Fruit fly (Drosophila melanogaster): Measurements from ENCODE around the gene CG4325.

The CG4325 gene

dm6 chrX:2043660-2044397 lies at the start of gene CG4325:
Gene CG4325 (minus strand): TSS chrX:2043818.
- TF ChIP-seq grn (GFP tag; optimal IDR thresholded peaks at IDR 0.05), result peak; percentile 2
- TF ChIP-seq CG2875 (GFP tag; optimal IDR thresholded peaks at IDR 0.05), result no peak
- no peak for TF ChIP-seq CG34376 (GFP tag; optimal IDR thresholded peaks at IDR 0.05)
- TF ChIP-seq crol (GFP tag; IDR thresholded peaks at IDR 0.05), result peak; percentile 70
- no peak for TF ChIP-seq CG4730 (GFP tag; IDR thresholded peaks at IDR 0.05)
- peak; percentile 19 for TF ChIP-seq Deaf1 (tag; optimal IDR thresholded peaks at IDR 0.05)

DNA sequence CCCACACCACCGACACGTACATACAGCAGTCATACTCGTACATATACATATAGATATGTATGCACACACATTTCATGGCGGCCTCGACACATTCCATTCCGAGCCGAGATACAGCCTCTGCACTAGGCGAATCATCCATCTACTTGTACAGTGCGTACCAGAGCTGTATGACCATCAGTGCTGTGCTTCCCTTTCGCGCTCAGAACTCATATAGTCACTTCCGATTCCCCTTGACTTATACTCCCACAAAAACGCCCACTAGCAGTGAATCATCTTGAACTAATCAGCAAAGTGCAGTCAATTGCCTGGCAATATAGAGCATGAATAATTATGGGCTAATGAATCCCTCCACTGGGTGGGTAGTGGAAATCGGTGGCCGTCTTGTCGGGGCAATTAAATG lies 46.2 kb upstream of the CG4325 start:
- TF ChIP-seq CG2875 (GFP tag; optimal IDR thresholded peaks at IDR 0.05), result no peak
- TF ChIP-seq grau (tag; optimal IDR thresholded peaks at IDR 0.05), result no peak
- no peak for TF ChIP-seq btn (GFP tag; optimal IDR thresholded peaks at IDR 0.05)
- no peak for TF ChIP-seq CG12155 (GFP tag; optimal IDR thresholded peaks at IDR 0.05)
- TF ChIP-seq Taf1 (GFP tag; IDR thresholded peaks at IDR 0.05), result no peak
- no peak for TF ChIP-seq HLH54F (GFP tag; optimal IDR thresholded peaks at IDR 0.05)
- peak; percentile 26 for TF ChIP-seq kay (GFP tag; optimal IDR thresholded peaks at IDR 0.05)
- TF ChIP-seq CG8478 (optimal IDR thresholded peaks at IDR 0.05), result no peak
- TF ChIP-seq nerfin-1 (tag; optimal IDR thresholded peaks at IDR 0.05), result no peak
- no peak for TF ChIP-seq dati (GFP tag; IDR thresholded peaks at IDR 0.05)
- no peak for TF ChIP-seq TFAM (GFP tag; optimal IDR thresholded peaks at IDR 0.05)
- no peak for TF ChIP-seq Mad (GFP tag; optimal IDR thresholded peaks at IDR 0.05)
- TF ChIP-seq her (GFP tag; optimal IDR thresholded peaks at IDR 0.05), result no peak
- no peak for TF ChIP-seq Side (GFP tag; optimal IDR thresholded peaks at IDR 0.05)
- TF ChIP-seq h (optimal IDR thresholded peaks at IDR 0.05), result no peak
- TF ChIP-seq run (tag; optimal IDR thresholded peaks at IDR 0.05), result no peak
- peak; percentile 28 for TF ChIP-seq cg (GFP tag; optimal IDR thresholded peaks at IDR 0.05)
- 0 out of 4 replicates have a peak, but pooled peaks have one; percentile 19 for TF ChIP-seq chinmo (GFP tag; IDR thresholded peaks at IDR 0.05; ENCODE audit: partially characterized antibody)
- TF ChIP-seq fd96Cb (tag; optimal IDR thresholded peaks at IDR 0.05), result no peak
- no peak for TF ChIP-seq Fer1 (GFP tag; optimal IDR thresholded peaks at IDR 0.05)
- peak; percentile 14 for TF ChIP-seq sug (tag; optimal IDR thresholded peaks at IDR 0.05)
- TF ChIP-seq unpg (GFP tag; optimal IDR thresholded peaks at IDR 0.05), result no peak
- peak; percentile 5 for TF ChIP-seq dmrt99B (tag; optimal IDR thresholded peaks at IDR 0.05)
- TF ChIP-seq CG8388 (GFP tag; optimal IDR thresholded peaks at IDR 0.05), result peak; percentile 13
- no peak for TF ChIP-seq Dbx (GFP tag; IDR thresholded peaks at IDR 0.05)
- no peak for TF ChIP-seq da (GFP tag; optimal IDR thresholded peaks at IDR 0.05)
- TF ChIP-seq Deaf1 (tag; optimal IDR thresholded peaks at IDR 0.05), result peak; percentile 3
- peak; percentile 14 for TF ChIP-seq CG10543 (GFP tag; optimal IDR thresholded peaks at IDR 0.05)
- TF ChIP-seq cwo (GFP tag; optimal IDR thresholded peaks at IDR 0.05), result no peak
- TF ChIP-seq Lhr (GFP tag; optimal IDR thresholded peaks at IDR 0.05), result no peak
- peak; percentile 75 for TF ChIP-seq sd (tag; optimal IDR thresholded peaks at IDR 0.05)
- no peak for TF ChIP-seq exex (tag; optimal IDR thresholded peaks at IDR 0.05)
- peak; percentile 71 for TF ChIP-seq Med (GFP tag)
- no peak for TF ChIP-seq corto (GFP tag; optimal IDR thresholded peaks at IDR 0.05)
- TF ChIP-seq ap (GFP tag; IDR thresholded peaks at IDR 0.05), result no peak
- TF ChIP-seq CG1792 (GFP tag; optimal IDR thresholded peaks at IDR 0.05), result no peak
- no peak for TF ChIP-seq pros (GFP tag; optimal IDR thresholded peaks at IDR 0.05)
- no peak for TF ChIP-seq CG8281 (tag; optimal IDR thresholded peaks at IDR 0.05)
- TF ChIP-seq CG2120 (GFP tag; optimal IDR thresholded peaks at IDR 0.05), result no peak
- no peak for TF ChIP-seq knrl (GFP tag; IDR thresholded peaks at IDR 0.05; ENCODE audit: partially characterized antibody)
- TF ChIP-seq CG11398 (GFP tag; optimal IDR thresholded peaks at IDR 0.05), result no peak
- TF ChIP-seq tap (tag; optimal IDR thresholded peaks at IDR 0.05), result no peak
- no peak for TF ChIP-seq CG13424 (tag; optimal IDR thresholded peaks at IDR 0.05)
- no peak for TF ChIP-seq dan (GFP tag; IDR thresholded peaks at IDR 0.05)
